Fruit fly (Drosophila melanogaster): ENCODE data around the gene rept.

The rept gene

dm6 chr3L:19234922-19235702 lies 20.0 kb upstream of the rept start, which contains the start of gene fz2 (continued):
- TF ChIP-seq CG16779 (GFP tag; IDR thresholded peaks at IDR 0.05) = no peak
- no peak for TF ChIP-seq CG9817 (tag; optimal IDR thresholded peaks at IDR 0.05)
- peak; percentile 67 for TF ChIP-seq Jarid2 (GFP tag; optimal IDR thresholded peaks at IDR 0.05)
- no peak for TF ChIP-seq Rx (GFP tag; IDR thresholded peaks at IDR 0.05)
- no peak for TF ChIP-seq caup (GFP tag; optimal IDR thresholded peaks at IDR 0.05; ENCODE audit: severe bottlenecking)
- TF ChIP-seq wor (GFP tag; IDR thresholded peaks at IDR 0.05) = no peak
- no peak for TF ChIP-seq dan (GFP tag; IDR thresholded peaks at IDR 0.05)
- peak; percentile 52 for TF ChIP-seq Med (GFP tag)
- 0 out of 2 replicates have a peak, but pooled peaks have one; percentile 31 for TF ChIP-seq amos (GFP tag; IDR thresholded peaks at IDR 0.05; ENCODE audit: partially characterized antibody)
- TF ChIP-seq CG17829 (tag; optimal IDR thresholded peaks at IDR 0.05) = no peak
- TF ChIP-seq toy (GFP tag; IDR thresholded peaks at IDR 0.05) = no peak
- no peak for TF ChIP-seq GATAe (GFP tag; conservative IDR thresholded peaks at IDR 0.05)
- TF ChIP-seq Oli (tag; optimal IDR thresholded peaks at IDR 0.05) = no peak
- no peak for TF ChIP-seq CG17912 (GFP tag; optimal IDR thresholded peaks at IDR 0.05)
- no peak for TF ChIP-seq Bdp1 (GFP tag; optimal IDR thresholded peaks at IDR 0.05)
- no peak for TF ChIP-seq HLH54F (GFP tag; optimal IDR thresholded peaks at IDR 0.05)
- no peak for TF ChIP-seq Ets65A (GFP tag)
- no peak for TF ChIP-seq eve (GFP tag; optimal IDR thresholded peaks at IDR 0.05)
- TF ChIP-seq CG10147 (GFP tag; optimal IDR thresholded peaks at IDR 0.05) = no peak
- no peak for TF ChIP-seq CG6683 (GFP tag; optimal IDR thresholded peaks at IDR 0.05)
- TF ChIP-seq Hr3 (GFP tag; optimal IDR thresholded peaks at IDR 0.05) = no peak
- no peak for TF ChIP-seq bcd (GFP tag; optimal IDR thresholded peaks at IDR 0.05)
- TF ChIP-seq Dad (GFP tag; optimal IDR thresholded peaks at IDR 0.05) = no peak
- TF ChIP-seq Xrp1 (GFP tag; IDR thresholded peaks at IDR 0.05) = no peak
- no peak for TF ChIP-seq chm (GFP tag; IDR thresholded peaks at IDR 0.05)
- peak; percentile 28 for TF ChIP-seq Fer1 (GFP tag; optimal IDR thresholded peaks at IDR 0.05)
- no peak for TF ChIP-seq CG16813 (GFP tag; IDR thresholded peaks at IDR 0.05; ENCODE audit: partially characterized antibody)
- TF ChIP-seq CG2129 (GFP tag; IDR thresholded peaks at IDR 0.05; ENCODE audit: partially characterized antibody) = no peak
- no peak for TF ChIP-seq Atf3 (GFP tag; optimal IDR thresholded peaks at IDR 0.05)
- TF ChIP-seq CG9215 (GFP tag; IDR thresholded peaks at IDR 0.05) = no peak
- TF ChIP-seq Pdp1 (GFP tag; optimal IDR thresholded peaks at IDR 0.05) = no peak
- no peak for TF ChIP-seq CG12942 (GFP tag; optimal IDR thresholded peaks at IDR 0.05)
- TF ChIP-seq CG14014 (GFP tag; IDR thresholded peaks at IDR 0.05) = no peak
- TF ChIP-seq en (GFP tag; optimal IDR thresholded peaks at IDR 0.05) = no peak
- TF ChIP-seq Dip3 (GFP tag; optimal IDR thresholded peaks at IDR 0.05) = no peak
- TF ChIP-seq seq (GFP tag; IDR thresholded peaks at IDR 0.05) = peak; percentile 36; the same call in 1 of the 2 replicates
- no peak for TF ChIP-seq Myb (GFP tag; optimal IDR thresholded peaks at IDR 0.05)
- TF ChIP-seq CG6175 (GFP tag; IDR thresholded peaks at IDR 0.05) = no peak
- TF ChIP-seq lola (GFP tag; optimal IDR thresholded peaks at IDR 0.05) = no peak
- TF ChIP-seq bsh (GFP tag; optimal IDR thresholded peaks at IDR 0.05) = no peak
- no peak for TF ChIP-seq jumu (GFP tag; optimal IDR thresholded peaks at IDR 0.05)
- TF ChIP-seq sc (optimal IDR thresholded peaks at IDR 0.05) = no peak
- TF ChIP-seq sc (GFP tag; optimal IDR thresholded peaks at IDR 0.05) = no peak
- no peak for TF ChIP-seq knrl (GFP tag; IDR thresholded peaks at IDR 0.05; ENCODE audit: partially characterized antibody)
- TF ChIP-seq nerfin-1 (tag; optimal IDR thresholded peaks at IDR 0.05) = no peak
- TF ChIP-seq CG8388 (GFP tag; optimal IDR thresholded peaks at IDR 0.05) = no peak
- peak; percentile 78 for TF ChIP-seq abd-A (tag; optimal IDR thresholded peaks at IDR 0.05)
- no peak for TF ChIP-seq fu2 (GFP tag; optimal IDR thresholded peaks at IDR 0.05)
- TF ChIP-seq lbe (GFP tag; optimal IDR thresholded peaks at IDR 0.05) = no peak
- TF ChIP-seq ab (GFP tag; optimal IDR thresholded peaks at IDR 0.05) = no peak

Data from whole organism, embryonic.